Worm (Caenorhabditis elegans) whole organism, young adult: ENCODE results near the gene spp-9.
A peak's percentile ranks its signal among the peaks of the same experiment; 100 is the strongest.

Experiments used
- B0035.1 ChIP-seq: sonication (generic microtip); optimal IDR thresholded peaks from 2 replicates; lab custom pipeline; 2016; ENCODE audit warnings: missing genetic modification characterization, mild to moderate bottlenecking, missing compliant biosample characterization, missing genotype, missing genetic modification reagents
- B0336.3 ChIP-seq: fragments of 200-800 bp; sonication (Bioruptor generic); IDR thresholded peaks from 2 replicates; pipeline ENCODE4 v1.3.6; 2022; ENCODE audit warnings: missing genetic modification characterization, missing compliant biosample characterization
- D2030.7 ChIP-seq: fragments of 200-800 bp; sonication (Bioruptor generic); IDR thresholded peaks from 2 replicates; pipeline ENCODE4 v1.3.6; 2022; ENCODE audit warnings: missing genetic modification reagents, missing genetic modification characterization, missing compliant biosample characterization
- F22D6.2 ChIP-seq: sonication (generic microtip); optimal IDR thresholded peaks from 2 replicates; lab custom pipeline; 2016; ENCODE audit warnings: mild to moderate bottlenecking, missing genetic modification characterization, missing compliant biosample characterization
- F57C9.4 ChIP-seq: sonication (generic microtip); optimal IDR thresholded peaks from 2 replicates; lab custom pipeline; 2017; ENCODE audit warnings: mild to moderate bottlenecking, missing genetic modification characterization, missing compliant biosample characterization
- K12H6.12 ChIP-seq: fragments of 200-800 bp; sonication (Bioruptor generic); optimal IDR thresholded peaks from 2 replicates; lab custom pipeline; 2018; ENCODE audit warnings: mild to moderate bottlenecking, missing genetic modification characterization, missing compliant biosample characterization
- T26A5.8 ChIP-seq: sonication (generic microtip); optimal IDR thresholded peaks from 2 replicates; lab custom pipeline; 2016; ENCODE audit warnings: missing genetic modification characterization, missing compliant biosample characterization
- Y53F4B.3 ChIP-seq: fragments of 200-800 bp; sonication (Bioruptor generic); IDR thresholded peaks from 2 replicates; pipeline ENCODE4 v1.3.6; 2022; ENCODE audit warnings: missing genetic modification reagents, missing genetic modification characterization, missing compliant biosample characterization
- Y67H2A.10 ChIP-seq: fragments of 200-800 bp; sonication (Bioruptor generic); conservative IDR thresholded peaks from 2 replicates; pipeline ENCODE4 v1.3.6; 2022; ENCODE audit warnings: missing genetic modification reagents, missing genetic modification characterization, missing compliant biosample characterization
- Y95B8A.8 ChIP-seq: fragments of 200-800 bp; sonication (Bioruptor generic); IDR thresholded peaks from 2 replicates; pipeline ENCODE4 v1.3.6; 2022; ENCODE audit warnings: missing genetic modification reagents, missing genetic modification characterization, missing compliant biosample characterization
- akir-1 ChIP-seq: fragments of 200-800 bp; sonication (Bioruptor generic); optimal IDR thresholded peaks from 2 replicates; lab custom pipeline; 2018; ENCODE audit warnings: mild to moderate bottlenecking, missing genetic modification characterization, moderate library complexity, missing compliant biosample characterization
- ama-1 ChIP-seq, 3 experiments: fragments of 150-350 bp in 1 of 3; sonication (generic microtip) in 2 of 3; optimal IDR thresholded peaks; 2 replicates each; lab custom pipeline; 2014 to 2018; ENCODE audit warnings: missing biosample characterization in 2 of 3, missing genetic modification characterization in 2 of 3, missing genetic modification reagents in 2 of 3
- attf-5 ChIP-seq: fragments of 200-800 bp; sonication (Bioruptor generic); optimal IDR thresholded peaks from 2 replicates; lab custom pipeline; 2018; ENCODE audit warnings: mild to moderate bottlenecking, missing genetic modification characterization, missing compliant biosample characterization
- bed-1 ChIP-seq: fragments of 200-800 bp; sonication (Bioruptor generic); IDR thresholded peaks from 2 replicates; pipeline ENCODE4 v1.3.6; 2022; ENCODE audit warnings: missing genetic modification reagents, missing genetic modification characterization, missing compliant biosample characterization
- cebp-1 ChIP-seq, 2 experiments: fragments of 200-800 bp in 1 of 2; sonication (Bioruptor generic) in 1 of 2; sonication (generic microtip) in 1 of 2; IDR thresholded peaks in 1 of 2; optimal IDR thresholded peaks in 1 of 2; 2 replicates each; pipeline versions ENCODE4 v1.3.6 to Lab custom; 2017 to 2022; ENCODE audit warnings: missing compliant biosample characterization in 2 of 2, missing genetic modification characterization in 2 of 2, mild to moderate bottlenecking in 1 of 2, missing genetic modification reagents in 1 of 2, moderate library complexity in 1 of 2
- ceh-27 ChIP-seq: fragments of 200-800 bp; sonication (Bioruptor generic); optimal IDR thresholded peaks from 2 replicates; lab custom pipeline; 2018; ENCODE audit warnings: mild to moderate bottlenecking, missing genetic modification characterization, moderate library complexity, missing compliant biosample characterization
- chd-7 ChIP-seq: sonication (generic microtip); optimal IDR thresholded peaks from 2 replicates; lab custom pipeline; 2016; ENCODE audit warnings: mild to moderate bottlenecking, missing genetic modification characterization, moderate library complexity, missing compliant biosample characterization
- dpff-1 ChIP-seq: sonication (generic microtip); optimal IDR thresholded peaks from 2 replicates; lab custom pipeline; 2017; ENCODE audit warnings: mild to moderate bottlenecking, missing genetic modification characterization, missing compliant biosample characterization
- egrh-3 ChIP-seq: fragments of 200-800 bp; sonication (Bioruptor generic); IDR thresholded peaks from 2 replicates; pipeline ENCODE4 v1.3.6; 2022; ENCODE audit warnings: missing genetic modification reagents, missing genetic modification characterization, missing compliant biosample characterization
- him-1 ChIP-seq: sonication (generic microtip); optimal IDR thresholded peaks from 2 replicates; lab custom pipeline; 2016; ENCODE audit warnings: missing genotype, missing genetic modification reagents, missing genetic modification characterization, missing compliant biosample characterization
- hlh-26 ChIP-seq: fragments of 200-800 bp; sonication (Bioruptor generic); conservative IDR thresholded peaks from 2 replicates; pipeline ENCODE4 v1.3.6; 2022; ENCODE audit warnings: missing genetic modification reagents, missing genetic modification characterization, missing compliant biosample characterization
- hmg-1.2 ChIP-seq: fragments of 200-800 bp; sonication (Bioruptor generic); IDR thresholded peaks from 2 replicates; pipeline ENCODE4 v1.3.6; 2022; ENCODE audit warnings: missing genetic modification reagents, missing genetic modification characterization, missing compliant biosample characterization
- hrde-1 ChIP-seq: sonication (generic microtip); optimal IDR thresholded peaks from 2 replicates; lab custom pipeline; 2016; ENCODE audit warnings: missing genetic modification characterization, mild to moderate bottlenecking, missing compliant biosample characterization, moderate library complexity, missing genotype, missing genetic modification reagents, borderline replicate concordance
- lin-35 ChIP-seq, 3 experiments: fragments of 150-350 bp in 2 of 3; sonication (generic microtip) in 1 of 3; optimal IDR thresholded peaks; 2 replicates each; lab custom pipeline; 2014 to 2018; ENCODE audit warnings: missing biosample characterization in 3 of 3, missing genetic modification characterization in 3 of 3, missing genetic modification reagents in 3 of 3
- lin-40 ChIP-seq: sonication (generic microtip); optimal IDR thresholded peaks from 2 replicates; lab custom pipeline; 2016; ENCODE audit warnings: missing genetic modification characterization, mild to moderate bottlenecking, missing compliant biosample characterization, missing genotype, missing genetic modification reagents
- lir-1 ChIP-seq: fragments of 200-800 bp; sonication (Bioruptor generic); conservative IDR thresholded peaks from 2 replicates; pipeline ENCODE4 v1.3.6; 2022; ENCODE audit warnings: missing genetic modification reagents, missing genetic modification characterization, missing compliant biosample characterization
- madf-10 ChIP-seq: sonication (generic microtip); optimal IDR thresholded peaks from 2 replicates; lab custom pipeline; 2016; ENCODE audit warnings: mild to moderate bottlenecking, missing genetic modification characterization, missing compliant biosample characterization
- madf-3 ChIP-seq: fragments of 200-800 bp; sonication (Bioruptor generic); IDR thresholded peaks from 2 replicates; pipeline ENCODE4 v1.3.6; 2022; ENCODE audit warnings: missing genetic modification reagents, missing genetic modification characterization, missing compliant biosample characterization
- mcd-1 ChIP-seq: fragments of 200-800 bp; sonication (Bioruptor generic); IDR thresholded peaks from 2 replicates; pipeline ENCODE4 v1.3.6; 2022; ENCODE audit warnings: missing genetic modification reagents, missing genetic modification characterization, missing compliant biosample characterization
- mxl-1 ChIP-seq: sonication (generic microtip); optimal IDR thresholded peaks from 2 replicates; lab custom pipeline; 2016; ENCODE audit warnings: missing genetic modification characterization, missing compliant biosample characterization
- nfya-2 ChIP-seq: fragments of 200-800 bp; sonication (Bioruptor generic); IDR thresholded peaks from 2 replicates; pipeline ENCODE4 v1.3.6; 2022; ENCODE audit warnings: missing genetic modification reagents, missing genetic modification characterization, missing compliant biosample characterization
- nhr-120 ChIP-seq: fragments of 200-800 bp; sonication (Bioruptor generic); IDR thresholded peaks from 2 replicates; pipeline ENCODE4 v1.3.6; 2022; ENCODE audit warnings: missing genetic modification characterization, missing compliant biosample characterization
- nhr-179 ChIP-seq: sonication (generic microtip); optimal IDR thresholded peaks from 2 replicates; lab custom pipeline; 2016; ENCODE audit warnings: mild to moderate bottlenecking, missing genetic modification characterization, missing compliant biosample characterization
- nhr-80 ChIP-seq: sonication (generic microtip); optimal IDR thresholded peaks from 2 replicates; lab custom pipeline; 2016; ENCODE audit warnings: missing genetic modification characterization, missing compliant biosample characterization
- nhr-90 ChIP-seq: sonication (generic microtip); optimal IDR thresholded peaks from 2 replicates; lab custom pipeline; 2016; ENCODE audit warnings: missing genotype, mild to moderate bottlenecking, missing genetic modification characterization, missing compliant biosample characterization
- pbrm-1 ChIP-seq: fragments of 200-800 bp; sonication (Bioruptor generic); IDR thresholded peaks from 2 replicates; pipeline ENCODE4 v1.3.6; 2022; ENCODE audit warnings: missing genetic modification reagents, missing genetic modification characterization, missing compliant biosample characterization
- rcor-1 ChIP-seq: fragments of 200-800 bp; sonication (Bioruptor generic); IDR thresholded peaks from 2 replicates; pipeline ENCODE4 v1.3.6; 2022; ENCODE audit warnings: missing genetic modification reagents, missing genetic modification characterization, missing compliant biosample characterization
- rec-8 ChIP-seq, 2 experiments: sonication (generic microtip); optimal IDR thresholded peaks; 2 replicates each; lab custom pipeline; 2016; ENCODE audit warnings: mild to moderate bottlenecking in 2 of 2, missing genetic modification characterization in 2 of 2, missing genetic modification reagents in 2 of 2, missing genotype in 2 of 2, missing biosample characterization in 1 of 2, missing compliant biosample characterization in 1 of 2, moderate library complexity in 1 of 2
- repo-1 ChIP-seq: sonication (generic microtip); optimal IDR thresholded peaks from 2 replicates; lab custom pipeline; 2017; ENCODE audit warnings: mild to moderate bottlenecking, missing genetic modification characterization, missing compliant biosample characterization
- rpc-1 ChIP-seq, 2 experiments: fragments of 150-350 bp in 1 of 2; sonication (generic microtip) in 1 of 2; optimal IDR thresholded peaks; 2 replicates each; lab custom pipeline; 2014 to 2018; ENCODE audit warnings: missing biosample characterization in 1 of 2, missing genetic modification characterization in 1 of 2, missing genetic modification reagents in 1 of 2, missing genotype in 1 of 2
- sptf-2 ChIP-seq: fragments of 200-800 bp; sonication (Bioruptor generic); optimal IDR thresholded peaks from 2 replicates; lab custom pipeline; 2018; ENCODE audit warnings: mild to moderate bottlenecking, missing genetic modification characterization, missing compliant biosample characterization
- tbx-9 ChIP-seq: sonication (generic microtip); optimal IDR thresholded peaks from 2 replicates; lab custom pipeline; 2016; ENCODE audit warnings: borderline replicate concordance, missing genetic modification characterization, inconsistent platforms, missing compliant biosample characterization
- unc-62 ChIP-seq: fragments of 150-350 bp; optimal IDR thresholded peaks from 2 replicates; lab custom pipeline; 2014; ENCODE audit warnings: missing biosample characterization, missing genetic modification reagents, missing genetic modification characterization
- zfh-2 ChIP-seq: fragments of 200-800 bp; sonication (Bioruptor generic); conservative IDR thresholded peaks from 2 replicates; pipeline ENCODE4 v1.3.6; 2022; ENCODE audit warnings: missing genetic modification reagents, missing genetic modification characterization, missing compliant biosample characterization

The spp-9 gene

ce11 chrX:11467320-11467732 is 20.3 kb upstream of the spp-9 start (continued):
- TF ChIP-seq B0336.3 (peak; percentile 55; the same call in 1 of the 2 replicates), repo-1 (tag; lab: Kevin White, UChicago) (no peak), chd-7 (tag; lab: Kevin White, UChicago) (peak; percentile 60), him-1 (tag; lab: Kevin White, UChicago) (no peak), rpc-1 (optimal IDR thresholded peaks at IDR 0.05; lab: Kevin White, UChicago) (no peak), rpc-1 (tag; optimal IDR thresholded peaks at IDR 0.05; lab: Kevin White, UChicago) (no peak), madf-10 (tag; lab: Kevin White, UChicago) (peak; percentile 25), zfh-2 (GFP tag; lab: Robert Waterston, UW) (peak; percentile 96), pbrm-1 (peak; percentile 8; the same call in 1 of the 2 replicates), nhr-90 (no peak), mcd-1 (GFP tag; lab: Robert Waterston, UW) (peak; percentile 12; the same call in 1 of the 2 replicates), D2030.7 (GFP tag; lab: Robert Waterston, UW) (no peak), F57C9.4 (no peak), lin-40 (tag; lab: Kevin White, UChicago) (peak; percentile 28), nhr-179 (tag; lab: Kevin White, UChicago) (peak; percentile 9), F22D6.2 (tag; lab: Kevin White, UChicago) (no peak), attf-5 (GFP tag; lab: Kevin White, UChicago) (peak; percentile 59), akir-1 (no peak), bed-1 (GFP tag; lab: Robert Waterston, UW) (no peak), rec-8 (tag; optimal IDR thresholded peaks at IDR 0.05; lab: Kevin White, UChicago) (no peak), nhr-80 (tag; lab: Kevin White, UChicago) (peak; percentile 77), K12H6.12 (tag; lab: Kevin White, UChicago) (peak; percentile 84)

ce11 chrX:11468814-11469213 is 18.8 kb upstream of the spp-9 start:
- TF ChIP-seq lin-35 (GFP tag; optimal IDR thresholded peaks at IDR 0.05; lab: Kevin White, UChicago) (no peak), Y67H2A.10 (GFP tag; lab: Robert Waterston, UW) (no peak), tbx-9 (tag; lab: Kevin White, UChicago) (no peak), rcor-1 (GFP tag; lab: Robert Waterston, UW) (no peak), hlh-26 (GFP tag; lab: Robert Waterston, UW) (no peak), ama-1 (optimal IDR thresholded peaks at IDR 0.05; lab: Kevin White, UChicago) (no peak), ama-1 (GFP tag; optimal IDR thresholded peaks at IDR 0.05; lab: Kevin White, UChicago) (no peak), mxl-1 (no peak), dpff-1 (tag; lab: Kevin White, UChicago) (no peak), F57C9.4 (no peak), Y53F4B.3 (GFP tag; lab: Robert Waterston, UW) (no peak), hrde-1 (no peak), rec-8 (tag; optimal IDR thresholded peaks at IDR 0.05; lab: Kevin White, UChicago) (no peak), sptf-2 (GFP tag; lab: Kevin White, UChicago) (no peak), nfya-2 (GFP tag; lab: Robert Waterston, UW) (no peak), nhr-120 (no peak), B0035.1 (tag; lab: Kevin White, UChicago) (no peak)

ce11 chrX:11469600-11469999 is 18.0 kb upstream of the spp-9 start:
- peak; percentile 27; the same call in 1 of the 2 replicates for TF ChIP-seq hmg-1.2 (GFP tag; lab: Robert Waterston, UW)
- TF ChIP-seq ceh-27 (GFP tag; lab: Kevin White, UChicago): peak; percentile 40
- peak; percentile 27 for TF ChIP-seq attf-5 (GFP tag; lab: Kevin White, UChicago)
- no peak for TF ChIP-seq T26A5.8 (tag; lab: Kevin White, UChicago)
- TF ChIP-seq madf-3: no peak
- peak; percentile 63 for TF ChIP-seq nhr-80 (tag; lab: Kevin White, UChicago)
- TF ChIP-seq Y95B8A.8 (GFP tag; lab: Robert Waterston, UW): no peak
- TF ChIP-seq K12H6.12 (tag; lab: Kevin White, UChicago): peak; percentile 54
- TF ChIP-seq unc-62 (GFP tag; lab: Kevin White, UChicago): no peak
- TF ChIP-seq egrh-3 (GFP tag; lab: Robert Waterston, UW): peak; percentile 8; the same call in 1 of the 2 replicates
- TF ChIP-seq cebp-1 (GFP tag; IDR thresholded peaks at IDR 0.05; lab: Robert Waterston, UW): no peak
- TF ChIP-seq cebp-1 (tag; optimal IDR thresholded peaks at IDR 0.05; lab: Kevin White, UChicago): peak; percentile 64
- peak; percentile 45 for TF ChIP-seq chd-7 (tag; lab: Kevin White, UChicago)
- TF ChIP-seq lir-1 (GFP tag; lab: Robert Waterston, UW): peak; percentile 75; the same call in 1 of the 2 replicates
- TF ChIP-seq, all 124 proteins: peak for 9
